Fruit fly (Drosophila melanogaster): ENCODE results near the gene hay.

hay gene

dm6 chr3L:10665433-10666150, 34.7 kb downstream of the hay start (continued):
- TF ChIP-seq psq (GFP tag; optimal IDR thresholded peaks at IDR 0.05) (peak; percentile 68), kni (GFP tag; optimal IDR thresholded peaks at IDR 0.05) (peak; percentile 98), hth (optimal IDR thresholded peaks at IDR 0.05) (no peak), Asciz (GFP tag; optimal IDR thresholded peaks at IDR 0.05) (peak; percentile 98), CG13624 (GFP tag; optimal IDR thresholded peaks at IDR 0.05) (peak; percentile 83), pum (GFP tag; optimal IDR thresholded peaks at IDR 0.05) (peak; percentile 77), CG7987 (GFP tag; optimal IDR thresholded peaks at IDR 0.05) (peak; percentile 89), toy (GFP tag; IDR thresholded peaks at IDR 0.05) (peak; percentile 48), pnt (GFP tag; optimal IDR thresholded peaks at IDR 0.05) (peak; percentile 87), Jarid2 (GFP tag; optimal IDR thresholded peaks at IDR 0.05) (peak; percentile 90), trh (GFP tag; optimal IDR thresholded peaks at IDR 0.05) (peak; percentile 90), CG15073 (GFP tag; optimal IDR thresholded peaks at IDR 0.05) (peak; percentile 79), NC2α (GFP tag; optimal IDR thresholded peaks at IDR 0.05) (peak; percentile 64), pros (GFP tag; optimal IDR thresholded peaks at IDR 0.05) (peak; percentile 92), CG3407 (GFP tag; optimal IDR thresholded peaks at IDR 0.05) (peak; percentile 96), lbe (GFP tag; optimal IDR thresholded peaks at IDR 0.05) (peak; percentile 95), sob (GFP tag; IDR thresholded peaks at IDR 0.05) (peak; percentile 85; the same call in 1 of the 2 replicates), ab (GFP tag; optimal IDR thresholded peaks at IDR 0.05) (peak; percentile 51), cato (GFP tag; optimal IDR thresholded peaks at IDR 0.05; ENCODE audit: borderline replicate concordance) (peak; percentile 96), ara (GFP tag; IDR thresholded peaks at IDR 0.05) (peak; percentile 90), twi (tag; optimal IDR thresholded peaks at IDR 0.05) (peak; percentile 99), vfl (GFP tag; optimal IDR thresholded peaks at IDR 0.05) (peak; percentile 83), CG32772 (GFP tag; IDR thresholded peaks at IDR 0.05) (peak; percentile 90), CG16815 (GFP tag; optimal IDR thresholded peaks at IDR 0.05) (peak; percentile 97), jigr1 (GFP tag; IDR thresholded peaks at IDR 0.05) (peak; percentile 88), knrl (GFP tag; IDR thresholded peaks at IDR 0.05; ENCODE audit: partially characterized antibody) (no peak), org-1 (GFP tag; optimal IDR thresholded peaks at IDR 0.05) (peak; percentile 98), YL-1 (GFP tag; optimal IDR thresholded peaks at IDR 0.05) (peak; percentile 95), ro (GFP tag; IDR thresholded peaks at IDR 0.05) (peak; percentile 83), CG8359 (GFP tag; optimal IDR thresholded peaks at IDR 0.05; ENCODE audit: borderline replicate concordance) (peak; percentile 91), croc (GFP tag; conservative IDR thresholded peaks at IDR 0.05) (peak; percentile 93), CG33557 (GFP tag; optimal IDR thresholded peaks at IDR 0.05) (peak; percentile 99), Spps (tag; optimal IDR thresholded peaks at IDR 0.05) (peak; percentile 97), CG2875 (GFP tag; optimal IDR thresholded peaks at IDR 0.05) (peak; percentile 98), ATbp (GFP tag; optimal IDR thresholded peaks at IDR 0.05) (peak; percentile 96), Doc3 (GFP tag; IDR thresholded peaks at IDR 0.05; ENCODE audit: partially characterized antibody) (no peak), CG31388 (GFP tag; optimal IDR thresholded peaks at IDR 0.05) (peak; percentile 68), gcm2 (GFP tag; optimal IDR thresholded peaks at IDR 0.05) (peak; percentile 84), CG17359 (tag; optimal IDR thresholded peaks at IDR 0.05) (peak; percentile 98), CG7928 (GFP tag; optimal IDR thresholded peaks at IDR 0.05) (peak; percentile 75), tup (GFP tag; optimal IDR thresholded peaks at IDR 0.05) (peak; percentile 70), Hey (tag; optimal IDR thresholded peaks at IDR 0.05) (peak; percentile 82), CG32532 (GFP tag; IDR thresholded peaks at IDR 0.05) (peak; percentile 91), CG14014 (GFP tag; IDR thresholded peaks at IDR 0.05) (peak; percentile 90), Meics (GFP tag; optimal IDR thresholded peaks at IDR 0.05) (peak; percentile 97), ci (GFP tag; IDR thresholded peaks at IDR 0.05) (peak; percentile 88), Sry-β (GFP tag; optimal IDR thresholded peaks at IDR 0.05) (peak; percentile 67), Dek (tag; optimal IDR thresholded peaks at IDR 0.05) (peak; percentile 95), caup (GFP tag; optimal IDR thresholded peaks at IDR 0.05; ENCODE audit: severe bottlenecking) (peak; percentile 95)
